Fruit fly (Drosophila melanogaster): ENCODE results near the gene Or2a.

Gene Or2a

dm6 chrX:2293294-2293988 is 47.4 kb downstream of the Or2a start, which contains the start of gene CG2865 (continued):
- TF ChIP-seq Doc2 (GFP tag; IDR thresholded peaks at IDR 0.05) (no peak), Abd-B (GFP tag; optimal IDR thresholded peaks at IDR 0.05) (peak; percentile 86), CG14050 (GFP tag; IDR thresholded peaks at IDR 0.05) (peak; percentile 78), CG4404 (GFP tag; IDR thresholded peaks at IDR 0.05) (peak; percentile 83), Fer3 (tag; optimal IDR thresholded peaks at IDR 0.05) (peak; percentile 96), cwo (GFP tag; optimal IDR thresholded peaks at IDR 0.05) (peak; percentile 94), al (GFP tag; IDR thresholded peaks at IDR 0.05) (peak; percentile 84), tup (GFP tag; optimal IDR thresholded peaks at IDR 0.05) (peak; percentile 70), CG7745 (tag; optimal IDR thresholded peaks at IDR 0.05) (peak; percentile 52), Bdp1 (GFP tag; optimal IDR thresholded peaks at IDR 0.05) (peak; percentile 78), run (tag; optimal IDR thresholded peaks at IDR 0.05) (peak; percentile 95), Optix (GFP tag; IDR thresholded peaks at IDR 0.05) (0 out of 3 replicates have a peak, but pooled peaks have one; percentile 54), CG15601 (tag; optimal IDR thresholded peaks at IDR 0.05) (peak; percentile 95), Camta (GFP tag; optimal IDR thresholded peaks at IDR 0.05) (peak; percentile 92), twi (tag; optimal IDR thresholded peaks at IDR 0.05) (peak; percentile 91), cas (GFP tag; IDR thresholded peaks at IDR 0.05) (peak; percentile 74), Hr3 (GFP tag; optimal IDR thresholded peaks at IDR 0.05) (peak; percentile 92), gce (GFP tag; IDR thresholded peaks at IDR 0.05) (peak; percentile 29; the same call in 2 of the 3 replicates), CG8290 (GFP tag; optimal IDR thresholded peaks at IDR 0.05) (peak; percentile 62), CG8290 (tag; optimal IDR thresholded peaks at IDR 0.05) (peak; percentile 70 to 88), CG4424 (GFP tag; optimal IDR thresholded peaks at IDR 0.05) (peak; percentile 91), bab2 (GFP tag; optimal IDR thresholded peaks at IDR 0.05) (peak; percentile 86), Rfx (GFP tag; IDR thresholded peaks at IDR 0.05) (peak; percentile 89), Bgb (GFP tag; IDR thresholded peaks at IDR 0.05; ENCODE audit: partially characterized antibody) (peak; percentile 64), Meics (GFP tag; optimal IDR thresholded peaks at IDR 0.05) (peak; percentile 97), CG11247 (GFP tag; IDR thresholded peaks at IDR 0.05) (peak; percentile 72), dimm (GFP tag; IDR thresholded peaks at IDR 0.05) (peak; percentile 61; the same call in 1 of the 2 replicates), CG18476 (GFP tag; optimal IDR thresholded peaks at IDR 0.05) (peak; percentile 84), Dp (GFP tag; optimal IDR thresholded peaks at IDR 0.05) (peak; percentile 13), CG5245 (GFP tag; optimal IDR thresholded peaks at IDR 0.05) (peak; percentile 71), Scr (GFP tag; IDR thresholded peaks at IDR 0.05; ENCODE audit: partially characterized antibody) (no peak; the same call in 1 of the 2 replicates), klu (GFP tag; IDR thresholded peaks at IDR 0.05) (peak; percentile 85), wdn (GFP tag; IDR thresholded peaks at IDR 0.05) (peak; percentile 71), CG8388 (GFP tag; optimal IDR thresholded peaks at IDR 0.05) (peak; percentile 91), Drgx (GFP tag; IDR thresholded peaks at IDR 0.05) (peak; percentile 93), CG2199 (GFP tag; IDR thresholded peaks at IDR 0.05) (0 out of 3 replicates have a peak, but pooled peaks have one; percentile 35), psq (GFP tag; optimal IDR thresholded peaks at IDR 0.05) (peak; percentile 61), az2 (GFP tag; optimal IDR thresholded peaks at IDR 0.05) (peak; percentile 89), CG13123 (GFP tag; optimal IDR thresholded peaks at IDR 0.05) (peak; percentile 76), slou (GFP tag; optimal IDR thresholded peaks at IDR 0.05) (peak; percentile 80), CG9437 (GFP tag; optimal IDR thresholded peaks at IDR 0.05) (peak; percentile 91), CG7786 (GFP tag; optimal IDR thresholded peaks at IDR 0.05) (peak; percentile 91), CG7271 (tag; optimal IDR thresholded peaks at IDR 0.05) (peak; percentile 56), Jarid2 (GFP tag; optimal IDR thresholded peaks at IDR 0.05) (peak; percentile 93), onecut (GFP tag; IDR thresholded peaks at IDR 0.05) (peak; percentile 86), bbx (GFP tag; IDR thresholded peaks at IDR 0.05; ENCODE audit: partially characterized antibody) (peak; percentile 78), CG33557 (GFP tag; optimal IDR thresholded peaks at IDR 0.05) (peak; percentile 93), cad (GFP tag; optimal IDR thresholded peaks at IDR 0.05) (no peak), CG13894 (tag; optimal IDR thresholded peaks at IDR 0.05) (peak; percentile 96), CG42726 (GFP tag; IDR thresholded peaks at IDR 0.05; ENCODE audit: partially characterized antibody) (peak; percentile 57; the same call in 1 of the 2 replicates)
